Worm (Caenorhabditis elegans) whole organism, late embryonic: ENCODE results near the gene str-263.

ENCODE experiments used
- ama-1 ChIP-seq: fragments of 150-350 bp; optimal IDR thresholded peaks from 2 replicates; lab custom pipeline; 2014
- ceh-14 ChIP-seq: sonication (generic microtip); optimal IDR thresholded peaks from 2 replicates; lab custom pipeline; 2016; ENCODE audit warnings: missing genotype, missing genetic modification characterization, missing compliant biosample characterization
- ceh-18 ChIP-seq: sonication (generic microtip); optimal IDR thresholded peaks from 2 replicates; lab custom pipeline; 2016; ENCODE audit warnings: missing genetic modification characterization, missing compliant biosample characterization
- ceh-30 ChIP-seq: fragments of 150-350 bp; optimal IDR thresholded peaks from 2 replicates; lab custom pipeline; 2014; ENCODE audit warnings: missing biosample characterization, missing genetic modification characterization
- ceh-9 ChIP-seq: sonication (generic microtip); optimal IDR thresholded peaks from 2 replicates; lab custom pipeline; 2016; ENCODE audit warnings: mild to moderate bottlenecking, missing genetic modification characterization, inconsistent platforms, missing compliant biosample characterization
- dmd-4 ChIP-seq: sonication (generic microtip); optimal IDR thresholded peaks from 2 replicates; lab custom pipeline; 2016; ENCODE audit warnings: borderline replicate concordance, missing genetic modification characterization, missing compliant biosample characterization
- ets-4 ChIP-seq: sonication (generic microtip); optimal IDR thresholded peaks from 2 replicates; lab custom pipeline; 2016; ENCODE audit warnings: missing genetic modification characterization, missing compliant biosample characterization
- fkh-10 ChIP-seq: fragments of 150-350 bp; optimal IDR thresholded peaks from 2 replicates; lab custom pipeline; 2014; ENCODE audit warnings: missing biosample characterization, missing genetic modification reagents, missing genetic modification characterization
- lim-6 ChIP-seq: sonication (generic microtip); optimal IDR thresholded peaks from 2 replicates; lab custom pipeline; 2016; ENCODE audit warnings: missing genetic modification characterization, missing compliant biosample characterization
- pag-3 ChIP-seq: sonication (generic microtip); optimal IDR thresholded peaks from 2 replicates; lab custom pipeline; 2016; ENCODE audit warnings: missing compliant biosample characterization, missing genetic modification characterization, borderline replicate concordance
- pat-9 ChIP-seq: fragments of 200-800 bp; sonication (Bioruptor generic); optimal IDR thresholded peaks from 2 replicates; lab custom pipeline; 2018; ENCODE audit warnings: mild to moderate bottlenecking, missing genetic modification characterization, moderate library complexity, missing compliant biosample characterization
- pha-4 ChIP-seq: fragments of 150-350 bp; optimal IDR thresholded peaks from 2 replicates; lab custom pipeline; 2018; ENCODE audit warnings: missing biosample characterization, missing genetic modification reagents, missing genetic modification characterization
- tbx-2 ChIP-seq: sonication (generic microtip); optimal IDR thresholded peaks from 2 replicates; lab custom pipeline; 2016; ENCODE audit warnings: missing genetic modification characterization, missing compliant biosample characterization

DNA sequence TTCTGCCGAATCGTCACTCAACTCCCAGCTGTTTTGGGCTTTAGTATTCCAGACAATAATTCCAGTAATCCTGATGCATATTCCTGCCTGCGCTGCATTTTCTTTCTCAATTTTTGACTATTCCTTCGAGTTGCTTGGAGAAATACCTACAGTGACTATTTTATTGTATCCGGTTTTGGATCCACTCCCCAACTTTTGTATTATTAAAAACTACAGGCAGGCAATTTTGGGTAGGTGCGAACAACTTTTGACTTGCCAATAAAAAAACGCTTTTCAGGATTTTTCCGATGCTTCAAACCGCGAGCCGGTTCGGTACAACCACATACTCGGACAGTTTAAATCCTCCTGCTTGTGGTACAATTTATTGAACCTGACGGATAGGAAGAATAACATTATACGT lies 1.5 kb downstream of the str-263 start:
- TF ChIP-seq pha-4 (tag; lab: Kevin White, UChicago) (no peak), ets-4 (no peak), tbx-2 (tag; lab: Kevin White, UChicago) (no peak), ama-1 (no peak), ceh-9 (tag; lab: Kevin White, UChicago) (no peak), pat-9 (no peak), fkh-10 (no peak), lim-6 (tag; lab: Kevin White, UChicago) (no peak), dmd-4 (tag; lab: Kevin White, UChicago) (no peak), ceh-18 (tag; lab: Kevin White, UChicago) (no peak), ceh-30 (tag; lab: Kevin White, UChicago) (no peak), pag-3 (tag; lab: Kevin White, UChicago) (no peak), ceh-14 (no peak)
